Fruit fly (Drosophila melanogaster): ENCODE results near the gene Ube4A.
A peak's percentile ranks its signal among the peaks of the same experiment; 100 is the strongest.

Gene Ube4A

dm6 chr2L:6698387-6698786, 40.1 kb downstream of the Ube4A start:
- TF ChIP-seq br (GFP tag; optimal IDR thresholded peaks at IDR 0.05): peak; percentile 70
- peak; percentile 66 for TF ChIP-seq rgr (GFP tag; optimal IDR thresholded peaks at IDR 0.05)
- no peak for TF ChIP-seq Mio (GFP tag; optimal IDR thresholded peaks at IDR 0.05)
- peak; percentile 31 for TF ChIP-seq dmrt93B (GFP tag; optimal IDR thresholded peaks at IDR 0.05)
- no peak for TF ChIP-seq Jra (GFP tag; optimal IDR thresholded peaks at IDR 0.05)
- peak; percentile 63 for TF ChIP-seq h (GFP tag; optimal IDR thresholded peaks at IDR 0.05)
- TF ChIP-seq foxo (GFP tag; optimal IDR thresholded peaks at IDR 0.05): peak in 1 of 2 experiments; percentile 59
- no peak for TF ChIP-seq sage (GFP tag; optimal IDR thresholded peaks at IDR 0.05)
- TF ChIP-seq dsf (GFP tag; optimal IDR thresholded peaks at IDR 0.05; ENCODE audit: borderline replicate concordance): no peak
- TF ChIP-seq ey (GFP tag; optimal IDR thresholded peaks at IDR 0.05): peak; percentile 63
- TF ChIP-seq OdsH (GFP tag; optimal IDR thresholded peaks at IDR 0.05): peak; percentile 60
- no peak for TF ChIP-seq Hr83 (GFP tag; optimal IDR thresholded peaks at IDR 0.05; ENCODE audit: poor library complexity, severe bottlenecking)
- TF ChIP-seq HLH106 (tag; optimal IDR thresholded peaks at IDR 0.05): peak; percentile 68
- no peak for TF ChIP-seq Dfd (GFP tag; optimal IDR thresholded peaks at IDR 0.05)
- peak; percentile 52 for TF ChIP-seq Sp1 (GFP tag; optimal IDR thresholded peaks at IDR 0.05)
- TF ChIP-seq Hr78 (GFP tag; optimal IDR thresholded peaks at IDR 0.05): no peak
- no peak for TF ChIP-seq Vsx2 (GFP tag; optimal IDR thresholded peaks at IDR 0.05; ENCODE audit: partially characterized antibody)
- TF ChIP-seq psq (GFP tag; optimal IDR thresholded peaks at IDR 0.05): peak; percentile 51
- no peak for TF ChIP-seq usp (GFP tag; optimal IDR thresholded peaks at IDR 0.05)
- peak; percentile 14 for TF ChIP-seq CG32264 (GFP tag; optimal IDR thresholded peaks at IDR 0.05)
- TF ChIP-seq woc (GFP tag; optimal IDR thresholded peaks at IDR 0.05): no peak
- TF ChIP-seq Abd-B (GFP tag; optimal IDR thresholded peaks at IDR 0.05): no peak
- TF ChIP-seq dl (GFP tag; optimal IDR thresholded peaks at IDR 0.05; ENCODE audit: insufficient read depth in 1 of 2, partially characterized antibody in 2 of 2): no peak
- peak; percentile 71 for TF ChIP-seq fru (GFP tag; optimal IDR thresholded peaks at IDR 0.05)
- no peak for TF ChIP-seq CG9705 (GFP tag; optimal IDR thresholded peaks at IDR 0.05)
- no peak for TF ChIP-seq tai (GFP tag; optimal IDR thresholded peaks at IDR 0.05)
- TF ChIP-seq Myc (optimal IDR thresholded peaks at IDR 0.05): no peak
- TF ChIP-seq brk (GFP tag; optimal IDR thresholded peaks at IDR 0.05): no peak
- TF ChIP-seq Hnf4 (GFP tag; optimal IDR thresholded peaks at IDR 0.05): peak; percentile 48
- no peak for TF ChIP-seq GATAd (GFP tag; optimal IDR thresholded peaks at IDR 0.05)

dm6 chr2L:6700742-6701141, 42.4 kb downstream of the Ube4A start:
- TF ChIP-seq lola (GFP tag; optimal IDR thresholded peaks at IDR 0.05): no peak
- TF ChIP-seq Jra (GFP tag; optimal IDR thresholded peaks at IDR 0.05): no peak
- TF ChIP-seq tai (GFP tag; optimal IDR thresholded peaks at IDR 0.05): no peak
- TF ChIP-seq ey (GFP tag; optimal IDR thresholded peaks at IDR 0.05): no peak
- no peak for TF ChIP-seq OdsH (GFP tag; optimal IDR thresholded peaks at IDR 0.05)
- TF ChIP-seq jim (GFP tag; optimal IDR thresholded peaks at IDR 0.05): no peak
- TF ChIP-seq fru (GFP tag; optimal IDR thresholded peaks at IDR 0.05): no peak
- TF ChIP-seq Hr78 (GFP tag; optimal IDR thresholded peaks at IDR 0.05): no peak
- no peak for TF ChIP-seq br (GFP tag; optimal IDR thresholded peaks at IDR 0.05)
- TF ChIP-seq Vsx2 (GFP tag; optimal IDR thresholded peaks at IDR 0.05; ENCODE audit: partially characterized antibody): no peak
- no peak for TF ChIP-seq brk (GFP tag; optimal IDR thresholded peaks at IDR 0.05)
- no peak for TF ChIP-seq Sp1 (GFP tag; optimal IDR thresholded peaks at IDR 0.05)
- TF ChIP-seq N (GFP tag; optimal IDR thresholded peaks at IDR 0.05): no peak

- TF ChIP-seq CG9705 (GFP tag; optimal IDR thresholded peaks at IDR 0.05): no peak
- no peak for TF ChIP-seq Abd-B (GFP tag; optimal IDR thresholded peaks at IDR 0.05)
- peak in 1 of 2 experiments; percentile 5 for TF ChIP-seq foxo (GFP tag; optimal IDR thresholded peaks at IDR 0.05)
- TF ChIP-seq Dif (GFP tag; optimal IDR thresholded peaks at IDR 0.05; ENCODE audit: partially characterized antibody): no peak
- TF ChIP-seq Dfd (GFP tag; optimal IDR thresholded peaks at IDR 0.05): no peak
- no peak for TF ChIP-seq ey (GFP tag; optimal IDR thresholded peaks at IDR 0.05)
- peak; percentile 16 for TF ChIP-seq fru (GFP tag; optimal IDR thresholded peaks at IDR 0.05)
- peak; percentile 5 for TF ChIP-seq h (GFP tag; optimal IDR thresholded peaks at IDR 0.05)
- no peak for TF ChIP-seq dl (GFP tag; optimal IDR thresholded peaks at IDR 0.05; ENCODE audit: insufficient read depth in 1 of 2, partially characterized antibody in 2 of 2)
- no peak for TF ChIP-seq br (GFP tag; optimal IDR thresholded peaks at IDR 0.05)
- TF ChIP-seq Hr83 (GFP tag; optimal IDR thresholded peaks at IDR 0.05; ENCODE audit: poor library complexity, severe bottlenecking): no peak
- no peak for TF ChIP-seq Rel (GFP tag; optimal IDR thresholded peaks at IDR 0.05)
- no peak for TF ChIP-seq Rel (tag; optimal IDR thresholded peaks at IDR 0.05)
- TF ChIP-seq Vsx2 (GFP tag; optimal IDR thresholded peaks at IDR 0.05; ENCODE audit: partially characterized antibody): no peak
These were observed 43.3 kb downstream of the Ube4A start for dm6 chr2L:6701409-6702199.

Measured in whole organism, wandering third instar larva.